Worm (Caenorhabditis elegans): ENCODE data around the gene spp-9.

ce11 chrX:11471409-11471808, 16.2 kb upstream of the spp-9 start:
- no peak for TF ChIP-seq pqm-1 (tag; optimal IDR thresholded peaks at IDR 0.05)
- TF ChIP-seq sox-4 (tag; optimal IDR thresholded peaks at IDR 0.05): no peak
- TF ChIP-seq lin-39 (tag; optimal IDR thresholded peaks at IDR 0.05): no peak
- TF ChIP-seq irx-1 (tag; optimal IDR thresholded peaks at IDR 0.05): no peak
